Fruit fly (Drosophila melanogaster): ENCODE data around the gene Hsdl2.

Hsdl2 gene

DNA sequence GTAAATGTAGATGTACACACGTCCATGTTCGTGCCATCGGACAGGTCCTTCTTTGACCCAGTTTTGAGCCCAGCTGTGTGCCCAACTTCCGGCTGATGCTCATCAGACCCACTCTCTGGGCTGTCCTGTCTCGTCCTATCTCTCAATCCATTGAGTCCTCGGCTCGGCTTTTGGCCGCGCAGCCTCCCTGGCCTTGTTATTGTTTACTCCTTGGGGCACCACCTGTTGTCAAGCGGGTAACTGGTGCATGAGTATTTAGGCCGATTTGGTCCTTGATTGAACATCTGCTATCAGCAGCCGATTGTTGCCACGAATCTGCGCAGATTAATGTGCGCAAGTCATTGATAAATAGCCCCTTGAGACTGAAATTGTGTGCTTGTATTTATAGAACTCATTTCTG, 15.9 kb upstream of the Hsdl2 start:
- TF ChIP-seq ttk (optimal IDR thresholded peaks at IDR 0.05) (no peak), Myc (optimal IDR thresholded peaks at IDR 0.05) (no peak), h (optimal IDR thresholded peaks at IDR 0.05) (no peak), insv (optimal IDR thresholded peaks at IDR 0.05) (no peak), psq (optimal IDR thresholded peaks at IDR 0.05) (no peak), Sin3A (optimal IDR thresholded peaks at IDR 0.05) (no peak)

DNA sequence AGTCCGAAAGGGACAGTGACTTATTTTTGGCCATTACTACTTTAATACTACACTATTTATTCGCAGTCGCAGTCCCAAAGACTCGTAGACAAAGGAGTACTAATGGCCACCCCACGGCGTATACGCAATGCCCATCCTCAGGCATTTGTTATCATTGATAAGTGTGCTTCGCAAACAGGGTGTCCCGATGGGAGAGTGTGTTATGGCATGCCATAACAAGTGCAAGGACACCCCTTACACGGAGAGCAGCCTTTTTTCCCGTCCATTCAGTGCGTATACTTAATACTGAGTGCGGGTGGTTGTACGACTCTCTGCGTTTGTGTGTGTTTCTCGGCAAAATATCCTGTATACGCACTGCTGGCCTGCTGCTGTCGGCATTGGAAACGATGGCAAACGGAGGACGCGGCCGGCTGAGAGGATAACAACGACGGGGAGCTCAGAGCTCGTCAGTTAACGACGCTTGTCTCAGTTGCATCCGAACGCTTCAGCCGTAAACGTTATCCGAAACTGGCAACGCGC, 15.3 kb upstream of the Hsdl2 start, which contains the start of gene unc80:
TSS of gene unc80 (plus strand) at position 469 of the 519 bp plus-strand sequence.
- TF ChIP-seq psq (optimal IDR thresholded peaks at IDR 0.05): no peak
- TF ChIP-seq ttk (optimal IDR thresholded peaks at IDR 0.05): no peak
- TF ChIP-seq Myc (optimal IDR thresholded peaks at IDR 0.05): no peak
- no peak for TF ChIP-seq insv (optimal IDR thresholded peaks at IDR 0.05)
- TF ChIP-seq h (optimal IDR thresholded peaks at IDR 0.05): no peak
- no peak for TF ChIP-seq Sin3A (optimal IDR thresholded peaks at IDR 0.05)

DNA sequence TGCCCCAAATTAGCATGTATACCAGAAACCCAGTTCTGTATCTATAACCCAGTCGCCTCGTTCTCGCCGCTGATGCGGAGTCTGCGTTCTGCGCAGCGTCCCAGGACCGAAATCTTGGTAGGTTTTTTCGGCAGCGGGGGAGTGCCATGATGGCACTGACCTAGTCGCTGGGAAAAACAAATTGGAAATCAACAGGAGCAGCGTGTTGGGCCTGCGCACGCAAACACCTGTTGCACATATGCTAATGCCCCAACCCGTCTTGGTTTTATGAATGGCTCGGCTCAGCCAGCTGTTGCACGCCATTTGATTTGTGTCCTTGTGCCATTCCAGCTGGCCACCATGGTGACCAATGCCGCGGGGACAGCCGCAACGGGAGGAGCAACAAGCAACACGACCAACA, 14.5 kb upstream of the Hsdl2 start:
- no peak for TF ChIP-seq Myc (optimal IDR thresholded peaks at IDR 0.05)
- no peak for TF ChIP-seq ttk (optimal IDR thresholded peaks at IDR 0.05)
- TF ChIP-seq insv (optimal IDR thresholded peaks at IDR 0.05): no peak
- no peak for TF ChIP-seq Sin3A (optimal IDR thresholded peaks at IDR 0.05)
- TF ChIP-seq psq (optimal IDR thresholded peaks at IDR 0.05): no peak

DNA sequence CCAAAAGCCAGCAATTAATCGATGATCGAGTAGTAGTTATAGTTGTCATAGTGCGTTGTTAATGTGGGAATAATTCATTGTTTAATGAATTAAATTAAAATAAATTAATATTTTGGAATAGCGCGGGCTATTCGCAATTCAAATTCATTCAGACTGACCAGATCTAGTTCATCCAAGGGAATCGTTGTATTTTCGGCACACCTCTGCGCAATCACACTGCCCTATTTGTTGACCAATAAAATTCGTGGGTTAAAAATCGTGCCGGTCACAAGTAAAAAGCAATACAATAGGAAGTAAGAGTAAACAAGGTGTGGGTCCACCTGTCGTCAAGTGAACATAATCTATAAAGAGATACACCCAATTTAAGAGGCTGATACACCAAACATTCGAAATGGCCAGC, 1.7 kb downstream of the Hsdl2 start, which contains the start of gene CG12883:
TSS of gene CG12883 (plus strand) at position 273 of the 400 bp plus-strand sequence.
- TF ChIP-seq Myc (optimal IDR thresholded peaks at IDR 0.05) (no peak), Sin3A (optimal IDR thresholded peaks at IDR 0.05) (no peak), h (optimal IDR thresholded peaks at IDR 0.05) (no peak), ttk (optimal IDR thresholded peaks at IDR 0.05) (no peak)

DNA sequence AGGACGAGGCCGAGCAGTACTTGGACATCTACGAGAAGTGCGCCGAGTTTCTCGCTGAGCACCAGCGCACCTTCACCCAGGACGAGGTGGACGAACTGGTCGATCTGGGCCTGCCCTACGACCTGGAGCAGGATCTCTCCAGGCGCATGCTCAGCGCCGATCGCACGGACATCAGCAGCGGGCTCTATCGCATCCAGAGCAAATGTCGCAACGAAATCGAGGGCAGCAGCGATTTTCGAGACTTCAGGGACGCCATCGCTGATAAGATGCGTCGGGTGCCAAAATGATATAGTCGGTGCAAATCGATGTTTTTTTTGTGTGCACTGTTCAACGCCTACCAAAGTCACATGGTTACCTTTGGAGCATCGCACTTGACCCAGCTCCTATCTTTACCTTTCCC, 2.3 kb downstream of the Hsdl2 start:
- TF ChIP-seq insv (optimal IDR thresholded peaks at IDR 0.05) (no peak), psq (optimal IDR thresholded peaks at IDR 0.05) (no peak), Myc (optimal IDR thresholded peaks at IDR 0.05) (no peak), ttk (optimal IDR thresholded peaks at IDR 0.05) (no peak)

DNA sequence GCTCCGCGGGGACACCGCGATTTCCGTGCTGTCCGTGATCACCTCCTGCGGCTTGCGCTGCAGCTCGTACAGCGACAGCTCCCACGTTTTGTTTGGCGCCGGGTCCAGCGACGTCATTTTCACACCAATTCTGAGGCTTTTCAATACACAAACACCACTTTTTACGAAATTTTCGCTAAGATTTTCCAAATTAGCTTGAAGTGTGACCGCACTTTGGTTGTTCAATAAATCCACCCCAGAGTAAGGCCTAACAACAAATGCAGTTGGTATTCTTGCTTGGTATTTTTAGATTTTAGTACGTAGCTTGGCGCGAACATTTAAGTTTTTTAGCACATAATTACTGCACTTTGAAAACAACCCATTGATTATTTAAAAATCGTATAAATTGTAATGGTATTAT, 4.5 kb downstream of the Hsdl2 start, which contains the start of gene Sce:
TSS of gene Sce (minus strand) at position 231 of the 400 bp plus-strand sequence.
- TF ChIP-seq ttk (optimal IDR thresholded peaks at IDR 0.05): no peak
- no peak for TF ChIP-seq Sin3A (optimal IDR thresholded peaks at IDR 0.05)
- no peak for TF ChIP-seq h (optimal IDR thresholded peaks at IDR 0.05)
- TF ChIP-seq insv (optimal IDR thresholded peaks at IDR 0.05): no peak
- no peak for TF ChIP-seq psq (optimal IDR thresholded peaks at IDR 0.05)
- TF ChIP-seq Myc (optimal IDR thresholded peaks at IDR 0.05): no peak

DNA sequence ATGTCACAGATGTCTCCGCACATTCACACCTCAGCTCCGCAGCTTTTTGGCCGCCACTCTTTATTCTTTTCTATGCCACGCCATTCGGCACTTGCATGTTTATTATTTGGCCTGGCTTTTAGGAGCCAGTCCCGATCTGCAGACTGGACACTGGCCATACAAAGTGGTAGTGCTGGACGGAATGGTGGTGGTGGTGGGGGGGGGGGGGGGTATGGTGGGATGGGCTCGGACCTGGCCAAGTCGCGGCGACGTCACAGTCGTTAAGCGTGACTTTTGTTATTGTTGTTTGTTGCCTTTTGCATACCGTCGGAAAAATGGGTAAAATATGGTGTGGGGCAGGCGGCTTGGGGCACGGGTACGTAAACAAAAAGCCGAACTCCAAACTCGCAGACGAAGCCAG, 7.8 kb downstream of the Hsdl2 start:
- TF ChIP-seq Myc (optimal IDR thresholded peaks at IDR 0.05): no peak
- TF ChIP-seq insv (optimal IDR thresholded peaks at IDR 0.05): no peak
- no peak for TF ChIP-seq psq (optimal IDR thresholded peaks at IDR 0.05)
- TF ChIP-seq ttk (optimal IDR thresholded peaks at IDR 0.05): no peak
- no peak for TF ChIP-seq h (optimal IDR thresholded peaks at IDR 0.05)
- no peak for TF ChIP-seq Sin3A (optimal IDR thresholded peaks at IDR 0.05)

DNA sequence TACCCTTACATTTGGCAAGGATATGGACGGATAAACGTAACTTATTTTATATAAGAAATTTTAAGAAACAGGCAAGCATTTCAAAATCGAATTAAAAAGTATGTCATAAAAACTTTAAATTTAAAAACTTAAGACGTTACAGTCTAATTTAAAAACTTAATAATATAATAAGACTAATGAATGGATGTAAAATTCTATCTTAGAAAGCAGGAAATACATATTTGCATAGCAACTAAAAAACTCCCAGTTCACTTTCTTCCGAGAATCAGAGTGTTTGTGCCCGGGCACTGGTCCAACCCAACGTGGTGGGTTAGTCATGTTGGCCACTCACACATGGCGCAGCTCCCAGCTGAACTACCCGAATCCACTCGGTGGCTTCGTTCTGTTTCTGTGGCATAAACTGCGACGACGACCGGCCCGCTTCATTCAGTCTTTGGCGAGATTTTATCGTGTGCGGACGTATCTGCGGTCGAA, 8.3 kb downstream of the Hsdl2 start, which contains the start of gene CG12880:
TSS of gene CG12880 (plus strand) at position 424 of the 474 bp plus-strand sequence.
- TF ChIP-seq Myc (optimal IDR thresholded peaks at IDR 0.05): no peak
- no peak for TF ChIP-seq h (optimal IDR thresholded peaks at IDR 0.05)
- TF ChIP-seq psq (optimal IDR thresholded peaks at IDR 0.05): no peak
- no peak for TF ChIP-seq insv (optimal IDR thresholded peaks at IDR 0.05)
- TF ChIP-seq Sin3A (optimal IDR thresholded peaks at IDR 0.05): no peak
- TF ChIP-seq ttk (optimal IDR thresholded peaks at IDR 0.05): no peak

DNA sequence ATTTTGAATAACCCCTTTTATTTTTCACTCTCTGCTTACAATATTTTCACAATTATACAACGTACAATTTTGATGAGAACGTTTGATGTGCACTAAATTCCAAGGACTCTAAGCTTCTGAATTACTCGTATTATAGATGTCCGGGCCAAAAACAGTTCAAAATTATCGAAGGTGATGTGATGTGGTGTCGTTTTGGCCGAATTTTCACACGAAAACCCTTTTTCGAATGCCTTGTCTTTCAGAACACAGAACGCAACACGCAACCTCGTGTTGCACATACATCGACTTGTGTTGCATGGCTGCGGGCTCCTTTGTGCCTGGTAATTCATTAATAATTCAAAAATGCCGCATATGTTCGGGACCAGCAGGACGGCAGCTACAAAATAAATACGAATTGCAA, 10.7 kb downstream of the Hsdl2 start, which contains the start of gene CG31055:
TSS of gene CG31055 (minus strand) at position 101 of the 400 bp plus-strand sequence.
- TF ChIP-seq h (optimal IDR thresholded peaks at IDR 0.05) (no peak), insv (optimal IDR thresholded peaks at IDR 0.05) (no peak), psq (optimal IDR thresholded peaks at IDR 0.05) (no peak), Myc (optimal IDR thresholded peaks at IDR 0.05) (no peak), ttk (optimal IDR thresholded peaks at IDR 0.05) (no peak), Sin3A (optimal IDR thresholded peaks at IDR 0.05) (no peak)

DNA sequence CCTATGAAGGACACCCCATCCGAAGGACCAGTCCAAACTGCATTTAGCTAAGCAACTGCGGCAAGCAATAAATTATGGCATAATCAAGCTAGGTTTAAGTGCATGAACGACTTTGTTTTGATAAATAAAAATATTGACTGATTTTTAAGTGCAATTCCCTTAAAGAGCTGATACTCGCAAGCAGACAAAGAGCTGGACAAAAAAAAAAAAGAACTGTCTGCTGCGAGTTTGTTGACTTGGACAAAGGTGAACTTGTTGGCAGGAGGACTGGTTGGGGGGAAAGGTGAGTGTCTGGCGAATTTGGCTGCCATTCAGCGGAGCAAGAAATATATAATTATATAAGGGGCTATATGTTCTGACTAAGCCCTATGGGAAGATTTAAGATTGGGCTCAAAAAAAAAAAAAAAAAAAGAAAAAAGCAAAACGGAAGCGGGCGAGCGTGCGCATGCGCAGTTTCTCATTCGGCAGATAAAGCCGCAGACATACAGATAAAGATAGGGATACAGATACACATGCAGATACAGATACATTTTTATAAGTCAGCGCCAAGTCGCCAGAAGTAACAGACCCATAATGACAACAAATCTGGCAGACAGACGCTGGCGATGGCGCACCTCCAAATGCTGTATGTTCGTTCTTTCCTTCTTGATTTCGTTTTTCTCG, 15.5 kb downstream of the Hsdl2 start:
- TF ChIP-seq ttk (optimal IDR thresholded peaks at IDR 0.05): no peak
- TF ChIP-seq h (optimal IDR thresholded peaks at IDR 0.05): no peak
- no peak for TF ChIP-seq Myc (optimal IDR thresholded peaks at IDR 0.05)
- TF ChIP-seq Sin3A (optimal IDR thresholded peaks at IDR 0.05): no peak
- no peak for TF ChIP-seq insv (optimal IDR thresholded peaks at IDR 0.05)
- TF ChIP-seq psq (optimal IDR thresholded peaks at IDR 0.05): no peak

DNA sequence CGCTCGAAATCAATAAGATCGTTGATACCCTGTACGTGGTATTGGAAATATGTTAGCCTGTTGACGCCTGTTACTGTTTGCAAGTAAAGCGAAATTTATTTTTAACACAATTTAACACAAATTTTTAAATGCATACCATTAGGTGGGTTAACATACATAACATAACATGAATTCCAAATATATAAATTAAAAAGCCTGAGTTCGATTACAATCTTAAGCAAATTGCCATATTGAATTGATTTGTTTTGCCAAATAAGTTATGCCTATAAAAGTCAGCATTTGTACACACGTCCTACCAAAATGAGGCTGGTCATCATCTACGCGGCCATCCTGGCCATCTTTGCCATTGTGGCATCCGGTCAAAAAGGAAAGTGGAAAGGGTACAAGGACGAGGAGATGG, 16.7 kb downstream of the Hsdl2 start, which contains the start of gene CG43319:
TSS of gene CG43319 (plus strand) at position 301 of the 400 bp plus-strand sequence.
- TF ChIP-seq Myc (optimal IDR thresholded peaks at IDR 0.05) (no peak), Sin3A (optimal IDR thresholded peaks at IDR 0.05) (no peak), ttk (optimal IDR thresholded peaks at IDR 0.05) (no peak), insv (optimal IDR thresholded peaks at IDR 0.05) (no peak), psq (optimal IDR thresholded peaks at IDR 0.05) (no peak), h (optimal IDR thresholded peaks at IDR 0.05) (no peak)

DNA sequence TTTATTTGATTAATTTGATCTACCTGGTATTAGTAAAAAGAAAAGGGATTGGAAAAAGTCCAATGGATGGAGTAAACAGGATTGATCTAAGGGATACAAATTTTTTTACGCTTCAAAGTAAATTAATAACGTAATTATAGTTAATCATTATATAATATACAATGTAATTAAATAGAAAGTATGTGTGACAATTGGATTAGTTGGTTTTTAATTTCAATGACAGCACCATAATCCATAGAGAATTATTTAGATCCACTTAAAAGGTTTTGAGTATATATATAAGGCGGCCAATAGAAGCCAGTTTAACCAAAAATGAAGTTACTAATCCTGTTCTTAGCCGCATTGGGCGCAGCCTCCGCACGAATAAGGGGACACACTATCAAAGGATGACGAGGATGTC, 17.3 kb downstream of the Hsdl2 start, which contains the start of gene Acp98AB:
TSS of gene Acp98AB (plus strand) at position 301 of the 400 bp plus-strand sequence.
- TF ChIP-seq psq (optimal IDR thresholded peaks at IDR 0.05) (no peak), insv (optimal IDR thresholded peaks at IDR 0.05) (no peak), Myc (optimal IDR thresholded peaks at IDR 0.05) (no peak), ttk (optimal IDR thresholded peaks at IDR 0.05) (no peak)

Measured in Kc167 (cell line).